Worm (Caenorhabditis elegans): Measurements from ENCODE around the gene ncs-7.

ce11 chrX:17598712-17599111, 15.6 kb upstream of the ncs-7 start:
- TF ChIP-seq ref-1 (GFP tag; conservative IDR thresholded peaks at IDR 0.05) (no peak), tab-1 (GFP tag; IDR thresholded peaks at IDR 0.05) (no peak), T22C8.4 (GFP tag; IDR thresholded peaks at IDR 0.05) (no peak), ztf-23 (GFP tag; IDR thresholded peaks at IDR 0.05) (no peak)

Measured in whole organism, midembryonic.